Worm (Caenorhabditis elegans) whole organism, L1 larva: Measurements from ENCODE around the gene nlp-6.

Experiments
- lin-35 ChIP-seq, 2 experiments: fragments of 150-350 bp; optimal IDR thresholded peaks; 2 replicates each; lab custom pipeline; 2014; ENCODE audit warnings: missing biosample characterization in 2 of 2, missing genetic modification characterization in 2 of 2, missing genetic modification reagents in 2 of 2
- xbp-1 ChIP-seq: sonication (generic microtip); optimal IDR thresholded peaks from 2 replicates; lab custom pipeline; 2016; ENCODE audit warnings: missing genetic modification characterization, missing compliant biosample characterization

DNA sequence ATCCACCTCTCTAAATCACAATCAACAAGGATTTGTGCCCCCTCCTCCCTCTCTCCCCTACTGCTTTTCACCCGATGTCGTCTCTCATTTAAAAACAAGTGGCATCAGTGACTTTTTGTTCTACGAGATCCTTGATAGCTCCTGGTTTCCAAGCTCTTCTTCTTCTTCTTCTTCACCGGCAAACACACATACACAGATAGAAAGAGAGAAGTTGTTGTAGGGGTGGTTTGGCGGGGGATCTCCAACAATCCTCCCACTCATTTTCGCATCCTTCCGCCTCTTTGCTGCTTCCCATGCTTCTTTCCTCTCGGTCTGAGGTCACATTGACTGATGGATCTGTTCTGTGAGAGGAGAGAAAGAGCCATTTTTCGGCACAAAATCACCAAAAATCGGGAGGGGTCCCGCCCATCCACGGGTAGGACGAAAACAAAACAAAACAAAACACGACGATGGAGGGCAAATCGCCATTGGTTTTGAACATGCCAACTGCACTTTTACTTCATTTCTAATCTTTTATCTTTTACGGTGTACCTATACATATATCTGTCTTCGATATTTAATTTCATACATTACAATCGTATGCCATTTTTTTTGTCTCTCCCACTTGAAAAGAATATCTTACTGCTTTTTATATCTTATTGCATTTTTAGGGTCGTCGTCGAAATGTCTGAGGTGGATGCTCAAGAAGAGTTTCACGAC, 8.3 kb downstream of the nlp-6 start, which contains the start of gene T23E7.2:
- TF ChIP-seq xbp-1 (tag; lab: Kevin White, UChicago) (no peak), lin-35 (GFP tag; optimal IDR thresholded peaks at IDR 0.05; lab: Kevin White, UChicago) (no peak)
